Fruit fly (Drosophila melanogaster) whole organism, embryonic: Measurements from ENCODE around the gene CG6470.

Source experiments
- Asciz ChIP-seq: fragments of 200-800 bp; sonication (Bioruptor generic); optimal IDR thresholded peaks from 2 replicates; lab custom pipeline; 2017; ENCODE audit warnings: missing biosample characterization, mild to moderate bottlenecking, missing genetic modification characterization, missing genetic modification reagents
- CG10267 ChIP-seq: fragments of 200-800 bp; sonication (Bioruptor generic); optimal IDR thresholded peaks from 2 replicates; lab custom pipeline; 2018; ENCODE audit warnings: missing biosample characterization, mild to moderate bottlenecking, missing genetic modification characterization, moderate library complexity
- CG11504 ChIP-seq: fragments of 200-800 bp; sonication (Bioruptor generic); optimal IDR thresholded peaks from 3 replicates; lab custom pipeline; 2019; ENCODE audit warnings: missing biosample characterization, mild to moderate bottlenecking, missing genetic modification characterization, moderate library complexity
- CG11695 ChIP-seq: fragments of 200-800 bp; sonication (Bioruptor generic); IDR thresholded peaks from 3 replicates; pipeline ENCODE4 v1.3.6; 2022; ENCODE audit warnings: missing biosample characterization, missing genetic modification characterization
- CG15696 ChIP-seq: fragments of 200-800 bp; sonication (Bioruptor generic); optimal IDR thresholded peaks from 2 replicates; lab custom pipeline; 2019; ENCODE audit warnings: missing biosample characterization, mild to moderate bottlenecking, missing genetic modification characterization, moderate library complexity
- CG17612 ChIP-seq: fragments of 200-800 bp; sonication (Bioruptor generic); IDR thresholded peaks from 2 replicates; pipeline ENCODE4 v1.3.6; 2022; ENCODE audit warnings: missing biosample characterization, missing genetic modification characterization
- CG1832 ChIP-seq: fragments of 200-800 bp; sonication (Bioruptor generic); optimal IDR thresholded peaks from 2 replicates; lab custom pipeline; 2017; ENCODE audit warnings: missing biosample characterization, mild to moderate bottlenecking, missing genetic modification characterization, inconsistent platforms
- CG2116 ChIP-seq: fragments of 200-800 bp; sonication (Bioruptor generic); optimal IDR thresholded peaks from 3 replicates; lab custom pipeline; 2018; ENCODE audit warnings: missing biosample characterization, mild to moderate bottlenecking, missing genetic modification characterization
- CG2120 ChIP-seq: fragments of 200-800 bp; sonication (Bioruptor generic); optimal IDR thresholded peaks from 3 replicates; lab custom pipeline; 2016; ENCODE audit warnings: missing biosample characterization, missing genetic modification characterization
- CG2712 ChIP-seq: fragments of 200-800 bp; optimal IDR thresholded peaks from 3 replicates; lab custom pipeline; 2019; ENCODE audit warnings: missing biosample characterization, mild to moderate bottlenecking, missing genetic modification characterization, moderate library complexity
- CG31224 ChIP-seq: fragments of 200-800 bp; sonication (Bioruptor generic); IDR thresholded peaks from 2 replicates; pipeline ENCODE4 v1.3.6; 2022; ENCODE audit warnings: missing biosample characterization, missing genetic modification characterization
- CG3163 ChIP-seq: fragments of 200-800 bp; sonication (Bioruptor generic); optimal IDR thresholded peaks from 3 replicates; lab custom pipeline; 2016; ENCODE audit warnings: missing biosample characterization, missing genetic modification characterization
- CG34224 ChIP-seq: fragments of 200-800 bp; sonication (Bioruptor generic); IDR thresholded peaks from 3 replicates; pipeline ENCODE4 v1.3.6; 2022; ENCODE audit warnings: missing biosample characterization, missing genetic modification characterization; ENCODE audit not compliant: partially characterized antibody
- CG7271 ChIP-seq: fragments of 200-800 bp; sonication (Bioruptor generic); optimal IDR thresholded peaks from 2 replicates; lab custom pipeline; 2018; ENCODE audit warnings: missing biosample characterization, mild to moderate bottlenecking, missing genetic modification characterization, moderate library complexity
- CG7987 ChIP-seq: fragments of 200-800 bp; sonication (Bioruptor generic); optimal IDR thresholded peaks from 2 replicates; lab custom pipeline; 2018; ENCODE audit warnings: missing biosample characterization, mild to moderate bottlenecking, missing genetic modification characterization, moderate library complexity
- CG9817 ChIP-seq: fragments of 200-800 bp; sonication (Bioruptor generic); optimal IDR thresholded peaks from 2 replicates; lab custom pipeline; 2018; ENCODE audit warnings: missing biosample characterization, mild to moderate bottlenecking, missing genetic modification characterization, moderate library complexity
- Doc3 ChIP-seq: fragments of 200-800 bp; sonication (Bioruptor generic); IDR thresholded peaks from 3 replicates; pipeline ENCODE4 v1.3.6; 2022; ENCODE audit warnings: missing biosample characterization, missing genetic modification characterization; ENCODE audit not compliant: partially characterized antibody
- HLH4C ChIP-seq: fragments of 200-800 bp; sonication (Bioruptor generic); IDR thresholded peaks from 3 replicates; pipeline ENCODE4 v1.3.6; 2022; ENCODE audit warnings: missing biosample characterization, missing genetic modification characterization; ENCODE audit not compliant: partially characterized antibody
- Hmr ChIP-seq: fragments of 200-800 bp; sonication (Bioruptor generic); optimal IDR thresholded peaks from 3 replicates; lab custom pipeline; 2017; ENCODE audit warnings: mild to moderate bottlenecking, missing biosample characterization, missing genetic modification reagents, missing genetic modification characterization
- Hr51 ChIP-seq, 2 experiments: fragments of 200-800 bp; sonication (Bioruptor generic); optimal IDR thresholded peaks; 2 replicates in 1 of 2; 3 replicates in 1 of 2; lab custom pipeline; 2016 to 2018; ENCODE audit warnings: missing biosample characterization in 2 of 2, missing genetic modification characterization in 2 of 2, mild to moderate bottlenecking in 1 of 2, moderate library complexity in 1 of 2
- Hsf ChIP-seq: fragments of 200-800 bp; sonication (Bioruptor generic); optimal IDR thresholded peaks from 3 replicates; lab custom pipeline; 2016; ENCODE audit warnings: missing biosample characterization, missing genetic modification characterization
- MTF-1 ChIP-seq: fragments of 200-800 bp; sonication (Bioruptor generic); optimal IDR thresholded peaks from 2 replicates; lab custom pipeline; 2018; ENCODE audit warnings: missing biosample characterization, mild to moderate bottlenecking, missing genetic modification characterization, borderline replicate concordance
- Mes4 ChIP-seq: fragments of 200-800 bp; sonication (Bioruptor generic); optimal IDR thresholded peaks from 2 replicates; lab custom pipeline; 2016; ENCODE audit warnings: missing biosample characterization, missing genetic modification characterization
- Nf-YB ChIP-seq: fragments of 200-800 bp; sonication (Bioruptor generic); optimal IDR thresholded peaks from 3 replicates; lab custom pipeline; 2019; ENCODE audit warnings: missing biosample characterization, mild to moderate bottlenecking, missing genetic modification characterization, moderate library complexity
- Poxn ChIP-seq: fragments of 200-800 bp; sonication (Bioruptor generic); IDR thresholded peaks from 2 replicates; pipeline ENCODE4 v1.3.6; 2022; ENCODE audit warnings: missing biosample characterization, missing genetic modification characterization
- Scr ChIP-seq: fragments of 200-800 bp; sonication (Bioruptor generic); IDR thresholded peaks from 2 replicates; pipeline ENCODE4 v1.3.6; 2022; ENCODE audit warnings: missing biosample characterization, missing genetic modification characterization; ENCODE audit not compliant: partially characterized antibody
- Six4 ChIP-seq: fragments of 200-800 bp; sonication (Bioruptor generic); optimal IDR thresholded peaks from 2 replicates; lab custom pipeline; 2016; ENCODE audit warnings: missing biosample characterization, missing genetic modification characterization
- Sox102F ChIP-seq: fragments of 200-800 bp; sonication (Bioruptor generic); optimal IDR thresholded peaks from 2 replicates; lab custom pipeline; 2018; ENCODE audit warnings: missing biosample characterization, mild to moderate bottlenecking, missing genetic modification characterization, moderate library complexity
- Stat92E ChIP-seq, 3 experiments: fragments of >200 bp in 2 of 3; fragments of 200-800 bp in 1 of 3; sonication (Bioruptor generic) in 1 of 3; optimal IDR thresholded peaks; 2 replicates each; lab custom pipeline; 2017 to 2019; ENCODE audit warnings: missing biosample characterization in 3 of 3, missing genetic modification characterization in 3 of 3, mild to moderate bottlenecking in 1 of 3, moderate library complexity in 1 of 3
- ase ChIP-seq: fragments of 200-800 bp; sonication (Bioruptor generic); IDR thresholded peaks from 3 replicates; pipeline ENCODE4 v1.3.6; 2022; ENCODE audit warnings: missing biosample characterization, missing genetic modification characterization
- chinmo ChIP-seq: fragments of 200-800 bp; sonication (Bioruptor generic); IDR thresholded peaks from 4 replicates; pipeline ENCODE4 v1.3.6; 2022; ENCODE audit warnings: missing biosample characterization, missing genetic modification characterization; ENCODE audit not compliant: partially characterized antibody
- crc ChIP-seq: fragments of 200-800 bp; sonication (Bioruptor generic); optimal IDR thresholded peaks from 2 replicates; lab custom pipeline; 2016; ENCODE audit warnings: missing biosample characterization, missing genetic modification characterization
- fru ChIP-seq: fragments of >200 bp; optimal IDR thresholded peaks from 2 replicates; lab custom pipeline; 2017
- gce ChIP-seq: fragments of 200-800 bp; sonication (Bioruptor generic); IDR thresholded peaks from 3 replicates; pipeline ENCODE4 v1.3.6; 2022; ENCODE audit warnings: missing biosample characterization, missing genetic modification characterization
- hth ChIP-seq: fragments of >200 bp; optimal IDR thresholded peaks from 2 replicates; lab custom pipeline; 2017; ENCODE audit warnings: inconsistent platforms
- ind ChIP-seq: fragments of 200-800 bp; sonication (Bioruptor generic); optimal IDR thresholded peaks from 3 replicates; lab custom pipeline; 2016; ENCODE audit warnings: missing biosample characterization, missing genetic modification characterization
- jing ChIP-seq: fragments of 200-800 bp; sonication (Bioruptor generic); optimal IDR thresholded peaks from 2 replicates; lab custom pipeline; 2018; ENCODE audit warnings: missing biosample characterization, mild to moderate bottlenecking, missing genetic modification characterization
- lab ChIP-seq: fragments of 200-800 bp; sonication (Bioruptor generic); optimal IDR thresholded peaks from 3 replicates; lab custom pipeline; 2017; ENCODE audit warnings: missing biosample characterization, missing genetic modification characterization, mild to moderate bottlenecking, moderate library complexity, missing genetic modification reagents
- lbe ChIP-seq: fragments of 200-800 bp; sonication (Bioruptor generic); optimal IDR thresholded peaks from 2 replicates; lab custom pipeline; 2016; ENCODE audit warnings: missing biosample characterization, mild to moderate bottlenecking, missing genetic modification characterization
- mirr ChIP-seq: fragments of 200-800 bp; sonication (Bioruptor generic); optimal IDR thresholded peaks from 3 replicates; lab custom pipeline; 2018; ENCODE audit warnings: missing biosample characterization, mild to moderate bottlenecking, missing genetic modification characterization
- onecut ChIP-seq: fragments of 200-800 bp; sonication (Bioruptor generic); IDR thresholded peaks from 2 replicates; pipeline ENCODE4 v1.3.6; 2022; ENCODE audit warnings: missing biosample characterization, missing genetic modification characterization
- pb ChIP-seq: fragments of 200-800 bp; sonication (Bioruptor generic); optimal IDR thresholded peaks from 3 replicates; lab custom pipeline; 2016; ENCODE audit warnings: missing biosample characterization, missing genetic modification characterization
- phol ChIP-seq: fragments of 200-800 bp; sonication (Bioruptor generic); optimal IDR thresholded peaks from 3 replicates; lab custom pipeline; 2018; ENCODE audit warnings: missing biosample characterization, mild to moderate bottlenecking, missing genetic modification characterization, moderate library complexity
- pros ChIP-seq: fragments of 200-800 bp; sonication (Bioruptor generic); optimal IDR thresholded peaks from 3 replicates; lab custom pipeline; 2019; ENCODE audit warnings: missing biosample characterization, mild to moderate bottlenecking, missing genetic modification characterization, moderate library complexity
- ro ChIP-seq: fragments of 200-800 bp; sonication (Bioruptor generic); IDR thresholded peaks from 2 replicates; pipeline ENCODE4 v1.3.6; 2022; ENCODE audit warnings: missing biosample characterization, missing genetic modification characterization
- so ChIP-seq: fragments of 200-800 bp; sonication (Bioruptor generic); IDR thresholded peaks from 3 replicates; pipeline ENCODE4 v1.3.6; 2022; ENCODE audit warnings: missing biosample characterization, missing genetic modification characterization
- sob ChIP-seq: fragments of 200-800 bp; sonication (Bioruptor generic); IDR thresholded peaks from 2 replicates; pipeline ENCODE4 v1.3.6; 2022; ENCODE audit warnings: missing biosample characterization, missing genetic modification characterization
- tin ChIP-seq: fragments of 200-800 bp; sonication (Bioruptor generic); optimal IDR thresholded peaks from 3 replicates; lab custom pipeline; 2016; ENCODE audit warnings: missing biosample characterization, missing genetic modification characterization
- trem ChIP-seq: fragments of 200-800 bp; optimal IDR thresholded peaks from 3 replicates; lab custom pipeline; 2019; ENCODE audit warnings: missing biosample characterization, mild to moderate bottlenecking, missing genetic modification characterization, moderate library complexity
- wek ChIP-seq: fragments of 200-800 bp; sonication (Bioruptor generic); optimal IDR thresholded peaks from 3 replicates; lab custom pipeline; 2018; ENCODE audit warnings: missing biosample characterization, mild to moderate bottlenecking, missing genetic modification characterization, moderate library complexity

CG6470 gene

DNA sequence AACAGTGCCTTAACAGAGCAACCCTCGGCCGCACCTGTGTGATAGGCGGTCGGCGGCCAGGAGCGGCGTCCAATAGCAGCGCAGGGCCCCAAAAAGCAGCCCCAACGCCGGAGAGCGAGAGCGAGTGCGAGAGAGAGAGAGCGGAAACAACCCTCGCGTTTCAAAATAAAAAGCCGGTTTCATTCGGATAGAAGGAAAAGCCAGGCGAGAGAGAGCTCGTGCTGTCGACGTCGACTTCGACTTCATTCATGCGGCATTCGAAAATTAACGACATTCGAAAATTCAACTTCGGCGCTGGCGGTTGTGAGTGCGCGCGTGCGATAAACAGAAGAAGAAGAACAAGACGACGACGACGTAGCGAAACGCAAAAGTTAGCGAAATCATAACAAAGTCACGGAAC, 19.7 kb upstream of the CG6470 start (continued):
- TF ChIP-seq CG34224 (GFP tag; lab: Robert Waterston, UW) (peak; percentile 48; the same call in 1 of the 3 replicates), CG3163 (GFP tag; lab: Kevin White, UChicago) (no peak), chinmo (GFP tag; lab: Robert Waterston, UW) (peak; percentile 76; the same call in 1 of the 4 replicates), CG10267 (tag; lab: Kevin White, UChicago) (no peak), lbe (no peak), CG11695 (GFP tag; lab: Robert Waterston, UW) (no peak), wek (GFP tag; lab: Kevin White, UChicago) (no peak), pb (GFP tag; lab: Kevin White, UChicago) (no peak), fru (no peak), Hsf (GFP tag; lab: Kevin White, UChicago) (no peak), so (GFP tag; lab: Robert Waterston, UW) (no peak), gce (GFP tag; lab: Robert Waterston, UW) (0 out of 3 replicates have a peak, but pooled peaks have one; percentile 10), Mes4 (GFP tag; lab: Kevin White, UChicago) (no peak), lab (GFP tag; lab: Kevin White, UChicago) (peak; percentile 26), trem (tag; lab: Kevin White, UChicago) (no peak), CG9817 (no peak), CG2712 (tag; lab: Kevin White, UChicago) (no peak), ind (no peak), CG1832 (GFP tag; lab: Kevin White, UChicago) (peak; percentile 45), CG7987 (GFP tag; lab: Kevin White, UChicago) (no peak), tin (no peak), CG2120 (GFP tag; lab: Kevin White, UChicago) (no peak), CG17612 (GFP tag; lab: Robert Waterston, UW) (no peak), Asciz (GFP tag; lab: Kevin White, UChicago) (no peak), CG7271 (tag; lab: Kevin White, UChicago) (no peak), Hr51 (GFP tag; optimal IDR thresholded peaks at IDR 0.05; lab: Kevin White, UChicago) (no peak), ase (GFP tag; lab: Robert Waterston, UW) (no peak), CG2116 (GFP tag; lab: Kevin White, UChicago) (no peak), CG31224 (GFP tag; lab: Robert Waterston, UW) (no peak), Poxn (GFP tag; lab: Robert Waterston, UW) (no peak), Sox102F (no peak), ro (no peak), Nf-YB (GFP tag; lab: Kevin White, UChicago) (peak; percentile 97), Doc3 (GFP tag; lab: Robert Waterston, UW) (0 out of 3 replicates have a peak, but pooled peaks have one; percentile 14), hth (lab: Kevin White, UChicago) (no peak), Hmr (GFP tag; lab: Kevin White, UChicago) (no peak), Scr (GFP tag; lab: Robert Waterston, UW) (0 out of 2 replicates have a peak, but pooled peaks have one; percentile 11), MTF-1 (no peak), CG15696 (tag; lab: Kevin White, UChicago) (no peak), HLH4C (peak; percentile 27; the same call in 1 of the 3 replicates), CG11504 (tag; lab: Kevin White, UChicago) (peak; percentile 25), onecut (no peak), mirr (GFP tag; lab: Kevin White, UChicago) (peak; percentile 1), Six4 (GFP tag; lab: Kevin White, UChicago) (no peak), jing (GFP tag; lab: Kevin White, UChicago) (no peak), Stat92E (GFP tag; optimal IDR thresholded peaks at IDR 0.05; lab: Kevin White, UChicago) (no peak), crc (GFP tag; lab: Kevin White, UChicago) (no peak), sob (GFP tag; lab: Robert Waterston, UW) (no peak), pros (GFP tag; lab: Kevin White, UChicago) (peak; percentile 71), phol (tag; lab: Kevin White, UChicago) (no peak)
